Fruit fly (Drosophila melanogaster): ENCODE data around the gene CG32152.

Gene CG32152

dm6 chr3L:16150161-16150538 lies 6.3 kb upstream of the CG32152 start (continued):
- TF ChIP-seq ci (GFP tag; IDR thresholded peaks at IDR 0.05), result 0 out of 3 replicates have a peak, but pooled peaks have one; percentile 14
- no peak for TF ChIP-seq CG2712 (tag; optimal IDR thresholded peaks at IDR 0.05)
- no peak for TF ChIP-seq crol (GFP tag; IDR thresholded peaks at IDR 0.05)

- no peak for TF ChIP-seq fd3F (GFP tag; optimal IDR thresholded peaks at IDR 0.05)
- no peak for TF ChIP-seq Atf3 (GFP tag; optimal IDR thresholded peaks at IDR 0.05)
- TF ChIP-seq odd (GFP tag; optimal IDR thresholded peaks at IDR 0.05), result no peak
- TF ChIP-seq nmo (GFP tag; optimal IDR thresholded peaks at IDR 0.05), result peak; percentile 33
- no peak for TF ChIP-seq gcm2 (GFP tag; optimal IDR thresholded peaks at IDR 0.05)
- TF ChIP-seq Rx (GFP tag; IDR thresholded peaks at IDR 0.05), result no peak
- TF ChIP-seq CG17912 (GFP tag; optimal IDR thresholded peaks at IDR 0.05), result no peak
- TF ChIP-seq hth (optimal IDR thresholded peaks at IDR 0.05), result no peak
- no peak for TF ChIP-seq CG4820 (GFP tag; optimal IDR thresholded peaks at IDR 0.05)
- no peak for TF ChIP-seq en (GFP tag; optimal IDR thresholded peaks at IDR 0.05)
- TF ChIP-seq Stat92E (GFP tag; optimal IDR thresholded peaks at IDR 0.05), result no peak
- TF ChIP-seq CG3065 (GFP tag; optimal IDR thresholded peaks at IDR 0.05), result no peak
- no peak for TF ChIP-seq NC2α (GFP tag; optimal IDR thresholded peaks at IDR 0.05)
- TF ChIP-seq exex (tag; optimal IDR thresholded peaks at IDR 0.05), result peak; percentile 54
- no peak for TF ChIP-seq CG10979 (tag; optimal IDR thresholded peaks at IDR 0.05)
- no peak for TF ChIP-seq CG11247 (GFP tag; IDR thresholded peaks at IDR 0.05)
- no peak for TF ChIP-seq ara (GFP tag; IDR thresholded peaks at IDR 0.05)
- no peak for TF ChIP-seq CG42726 (GFP tag; IDR thresholded peaks at IDR 0.05; ENCODE audit: partially characterized antibody)
- no peak for TF ChIP-seq CG34422 (GFP tag; IDR thresholded peaks at IDR 0.05)
- no peak for TF ChIP-seq CG16815 (GFP tag; optimal IDR thresholded peaks at IDR 0.05)
- TF ChIP-seq CG3847 (GFP tag; IDR thresholded peaks at IDR 0.05), result no peak
- TF ChIP-seq CG18599 (GFP tag; optimal IDR thresholded peaks at IDR 0.05), result no peak
- peak; percentile 79 for TF ChIP-seq sug (tag; optimal IDR thresholded peaks at IDR 0.05)
- no peak for TF ChIP-seq pb (GFP tag; optimal IDR thresholded peaks at IDR 0.05)
- no peak for TF ChIP-seq jing (GFP tag; optimal IDR thresholded peaks at IDR 0.05)
- no peak for TF ChIP-seq gt (GFP tag; IDR thresholded peaks at IDR 0.05)
- TF ChIP-seq Sox100B (GFP tag; optimal IDR thresholded peaks at IDR 0.05), result no peak
- TF ChIP-seq CG10959 (GFP tag; IDR thresholded peaks at IDR 0.05), result no peak
- TF ChIP-seq Trl (optimal IDR thresholded peaks at IDR 0.05), result no peak
- peak; percentile 3 for TF ChIP-seq Trl (GFP tag; optimal IDR thresholded peaks at IDR 0.05)
- TF ChIP-seq mirr (GFP tag; optimal IDR thresholded peaks at IDR 0.05), result peak; percentile 90
- no peak for TF ChIP-seq aop (GFP tag; IDR thresholded peaks at IDR 0.05)
- TF ChIP-seq Poxn (GFP tag; IDR thresholded peaks at IDR 0.05), result no peak
- no peak for TF ChIP-seq Optix (GFP tag; IDR thresholded peaks at IDR 0.05)
- no peak for TF ChIP-seq Scr (GFP tag; IDR thresholded peaks at IDR 0.05; ENCODE audit: partially characterized antibody)
- TF ChIP-seq fd64A (GFP tag; optimal IDR thresholded peaks at IDR 0.05), result no peak
- TF ChIP-seq croc (GFP tag; conservative IDR thresholded peaks at IDR 0.05), result no peak
- TF ChIP-seq CG17829 (tag; optimal IDR thresholded peaks at IDR 0.05), result no peak
- TF ChIP-seq CG8944 (GFP tag; optimal IDR thresholded peaks at IDR 0.05), result peak; percentile 32
- peak; percentile 13 for TF ChIP-seq slp2 (GFP tag; optimal IDR thresholded peaks at IDR 0.05)
- 0 out of 2 replicates have a peak, but pooled peaks have one; percentile 14 for TF ChIP-seq tna (GFP tag; IDR thresholded peaks at IDR 0.05; ENCODE audit: partially characterized antibody)
- peak; percentile 57 for TF ChIP-seq gem (tag; optimal IDR thresholded peaks at IDR 0.05)
- TF ChIP-seq CG15601 (tag; optimal IDR thresholded peaks at IDR 0.05), result no peak
- TF ChIP-seq dm (GFP tag; optimal IDR thresholded peaks at IDR 0.05), result no peak
- TF ChIP-seq tgo (GFP tag; IDR thresholded peaks at IDR 0.05), result no peak
- no peak for TF ChIP-seq Doc2 (GFP tag; IDR thresholded peaks at IDR 0.05)
- no peak for TF ChIP-seq ssp (GFP tag; IDR thresholded peaks at IDR 0.05)
Measured at dm6 chr3L:16149418-16150160, 5.8 kb upstream of the CG32152 start.
